Fruit fly (Drosophila melanogaster): ENCODE data around the gene Vps15.
A peak's percentile ranks its signal among the peaks of the same experiment; 100 is the strongest.

Vps15 gene

dm6 chr3R:9220064-9220864, 25.4 kb downstream of the Vps15 start (continued):
- TF ChIP-seq sob (GFP tag; IDR thresholded peaks at IDR 0.05) = peak; percentile 47; the same call in 1 of the 2 replicates
- peak; percentile 12 for TF ChIP-seq pb (GFP tag; optimal IDR thresholded peaks at IDR 0.05)
- peak; percentile 41; the same call in 1 of the 3 replicates for TF ChIP-seq tgo (GFP tag; IDR thresholded peaks at IDR 0.05)
- peak; percentile 29 to 33 for TF ChIP-seq Pdp1 (GFP tag; optimal IDR thresholded peaks at IDR 0.05)
- peak in 1 of 2 experiments; percentile 40 for TF ChIP-seq Hr51 (GFP tag; optimal IDR thresholded peaks at IDR 0.05)
- TF ChIP-seq Eip74EF (GFP tag; optimal IDR thresholded peaks at IDR 0.05) = no peak
- TF ChIP-seq Hmx (GFP tag; optimal IDR thresholded peaks at IDR 0.05) = peak; percentile 23
- peak; percentile 36 for TF ChIP-seq scrt (GFP tag; optimal IDR thresholded peaks at IDR 0.05)
- TF ChIP-seq Xbp1 (GFP tag; optimal IDR thresholded peaks at IDR 0.05) = peak; percentile 41
- peak; percentile 75 for TF ChIP-seq crol (GFP tag; IDR thresholded peaks at IDR 0.05)
- TF ChIP-seq so (GFP tag; IDR thresholded peaks at IDR 0.05) = 0 out of 3 replicates have a peak, but pooled peaks have one; percentile 36
- 0 out of 3 replicates have a peak, but pooled peaks have one; percentile 43 for TF ChIP-seq ase (GFP tag; IDR thresholded peaks at IDR 0.05)
- TF ChIP-seq prd (optimal IDR thresholded peaks at IDR 0.05) = no peak
- TF ChIP-seq prd (GFP tag; IDR thresholded peaks at IDR 0.05) = peak; percentile 49; the same call in 1 of the 3 replicates
- TF ChIP-seq slbo (GFP tag; IDR thresholded peaks at IDR 0.05) = peak; percentile 70
- peak; percentile 22 for TF ChIP-seq her (GFP tag; optimal IDR thresholded peaks at IDR 0.05)
- peak; percentile 25 for TF ChIP-seq bcd (GFP tag; optimal IDR thresholded peaks at IDR 0.05)
- no peak for TF ChIP-seq nerfin-1 (tag; optimal IDR thresholded peaks at IDR 0.05)
- TF ChIP-seq maf-S (GFP tag; optimal IDR thresholded peaks at IDR 0.05) = no peak
- no peak for TF ChIP-seq CG11085 (GFP tag; IDR thresholded peaks at IDR 0.05)
- TF ChIP-seq CG17359 (tag; optimal IDR thresholded peaks at IDR 0.05) = peak; percentile 28
- TF ChIP-seq Hand (GFP tag; optimal IDR thresholded peaks at IDR 0.05) = peak; percentile 32
- TF ChIP-seq Kr (GFP tag; optimal IDR thresholded peaks at IDR 0.05) = peak; percentile 8
- peak; percentile 15 for TF ChIP-seq CG17829 (tag; optimal IDR thresholded peaks at IDR 0.05)
- TF ChIP-seq CG4360 (GFP tag; IDR thresholded peaks at IDR 0.05) = peak; percentile 86
- TF ChIP-seq CG14050 (GFP tag; IDR thresholded peaks at IDR 0.05) = no peak
- TF ChIP-seq tin (GFP tag; optimal IDR thresholded peaks at IDR 0.05) = peak; percentile 17
- TF ChIP-seq stwl (tag; optimal IDR thresholded peaks at IDR 0.05) = no peak
- TF ChIP-seq CG34224 (GFP tag; IDR thresholded peaks at IDR 0.05; ENCODE audit: partially characterized antibody) = peak; percentile 64
- TF ChIP-seq oc (tag; optimal IDR thresholded peaks at IDR 0.05) = peak; percentile 2
- TF ChIP-seq Asciz (GFP tag; optimal IDR thresholded peaks at IDR 0.05) = no peak
- peak; percentile 34 for TF ChIP-seq Nf-YC (tag; optimal IDR thresholded peaks at IDR 0.05)
- peak; percentile 63 for TF ChIP-seq ftz-f1 (GFP tag; optimal IDR thresholded peaks at IDR 0.05)
- TF ChIP-seq Gug (GFP tag; IDR thresholded peaks at IDR 0.05) = peak; percentile 32; the same call in 1 of the 4 replicates
- TF ChIP-seq Opbp (GFP tag; IDR thresholded peaks at IDR 0.05; ENCODE audit: partially characterized antibody) = no peak
- TF ChIP-seq Ptx1 (GFP tag; IDR thresholded peaks at IDR 0.05) = 0 out of 2 replicates have a peak, but pooled peaks have one; percentile 36
- no peak for TF ChIP-seq Doc2 (GFP tag; IDR thresholded peaks at IDR 0.05)
- peak; percentile 78 for TF ChIP-seq nom (GFP tag; optimal IDR thresholded peaks at IDR 0.05)
- TF ChIP-seq NK7.1 (GFP tag; optimal IDR thresholded peaks at IDR 0.05) = peak; percentile 44
- no peak for TF ChIP-seq CG4820 (GFP tag; optimal IDR thresholded peaks at IDR 0.05)
- no peak for TF ChIP-seq ap (GFP tag; IDR thresholded peaks at IDR 0.05)
- TF ChIP-seq CG15073 (GFP tag; optimal IDR thresholded peaks at IDR 0.05) = peak; percentile 1
- TF ChIP-seq Fer1 (GFP tag; optimal IDR thresholded peaks at IDR 0.05) = peak; percentile 12
- peak; percentile 15 for TF ChIP-seq bab2 (GFP tag; optimal IDR thresholded peaks at IDR 0.05)
- TF ChIP-seq CG6813 (GFP tag; optimal IDR thresholded peaks at IDR 0.05) = peak; percentile 21
- TF ChIP-seq bsh (GFP tag; optimal IDR thresholded peaks at IDR 0.05) = peak; percentile 30 to 96
- TF ChIP-seq Taf1 (GFP tag; IDR thresholded peaks at IDR 0.05) = no peak
- TF ChIP-seq CG2678 (tag; optimal IDR thresholded peaks at IDR 0.05) = peak; percentile 37

All from whole organism, embryonic.